Worm (Caenorhabditis elegans): Measurements from ENCODE around the gene C48B4.3.
A peak's percentile ranks its signal among the peaks of the same experiment; 100 is the strongest.

Gene C48B4.3

DNA sequence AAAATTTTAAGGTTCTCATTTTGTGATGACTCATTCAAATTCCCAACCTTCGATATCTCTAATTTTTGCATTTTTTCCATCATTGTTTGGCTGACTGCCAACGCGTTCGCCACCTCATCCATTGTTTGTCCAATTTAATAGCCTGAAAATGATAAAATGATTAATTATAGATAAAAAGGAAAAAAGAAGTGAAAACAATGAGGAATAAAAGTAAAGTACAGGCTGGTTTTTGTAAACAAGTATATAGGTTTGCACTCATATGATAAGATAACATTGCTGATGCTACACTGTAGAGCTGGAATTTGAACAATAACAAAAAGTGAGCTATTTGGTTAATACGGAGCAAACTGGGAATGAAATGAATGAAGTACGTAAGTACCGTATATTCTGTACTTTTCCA, at the start of gene C48B4.3:
TSS of gene C48B4.3 (minus strand) at position 149 of the 400 bp plus-strand sequence.
- TF ChIP-seq fos-1 (tag; optimal IDR thresholded peaks at IDR 0.05) (peak; percentile 5), Y55F3AM.14 (GFP tag; optimal IDR thresholded peaks at IDR 0.05) (no peak)

DNA sequence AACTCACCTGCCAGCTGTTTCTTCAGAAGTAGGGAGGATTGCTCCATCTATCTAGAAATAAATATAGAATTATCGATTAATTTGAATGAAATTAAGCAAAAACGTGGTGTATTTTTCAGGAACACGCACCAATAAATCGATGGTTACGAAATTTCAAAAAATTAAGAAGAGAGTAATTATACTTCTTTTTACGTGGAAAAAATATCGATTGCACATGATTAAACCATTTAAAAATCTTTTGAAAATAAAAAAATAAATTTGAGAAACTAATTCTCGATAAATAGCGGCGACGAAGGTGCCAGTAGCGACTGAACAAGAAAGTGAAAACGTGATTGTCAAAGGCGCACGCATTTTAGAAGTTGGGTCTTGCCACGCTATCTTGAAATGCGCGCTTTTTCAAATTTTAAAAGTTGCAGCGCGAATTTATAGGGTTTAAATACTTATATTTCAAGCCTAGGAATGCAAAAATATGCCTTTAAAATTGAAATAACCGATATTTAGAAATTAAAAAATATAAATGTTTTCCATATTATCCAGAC, 49.0 kb upstream of the C48B4.3 start, which contains the start of gene ubc-7:
TSS of gene ubc-7 (minus strand) at position 51 of the 539 bp plus-strand sequence.
- peak; percentile 39 for TF ChIP-seq snpc-4 (tag; optimal IDR thresholded peaks at IDR 0.05)
- TF ChIP-seq aly-2 (tag; optimal IDR thresholded peaks at IDR 0.05), result no peak
- no peak for TF ChIP-seq nhr-11 (tag; optimal IDR thresholded peaks at IDR 0.05)
- TF ChIP-seq ZK546.5 (tag; optimal IDR thresholded peaks at IDR 0.05), result peak; percentile 26
- TF ChIP-seq lsy-2 (tag; optimal IDR thresholded peaks at IDR 0.05), result peak; percentile 61 to 92
- peak in 1 of 2 experiments; percentile 72 for TF ChIP-seq mdl-1 (tag; optimal IDR thresholded peaks at IDR 0.05)
- peak; percentile 74 for TF ChIP-seq mab-5 (tag; optimal IDR thresholded peaks at IDR 0.05)
- TF ChIP-seq nhr-25 (tag; optimal IDR thresholded peaks at IDR 0.05), result peak; percentile 88
- peak; percentile 50 for TF ChIP-seq fos-1 (tag; optimal IDR thresholded peaks at IDR 0.05)
- TF ChIP-seq C34F6.9 (tag; optimal IDR thresholded peaks at IDR 0.05), result peak; percentile 83
- no peak for TF ChIP-seq nhr-10 (tag; optimal IDR thresholded peaks at IDR 0.05)
- peak; percentile 84 for TF ChIP-seq nhr-21 (tag; optimal IDR thresholded peaks at IDR 0.05)
- peak; percentile 97 for TF ChIP-seq blmp-1 (tag; optimal IDR thresholded peaks at IDR 0.05; ENCODE audit: insufficient read depth)
- peak; percentile 24 for TF ChIP-seq ceh-82 (tag; optimal IDR thresholded peaks at IDR 0.05)
- peak; percentile 98 for TF ChIP-seq gmeb-1 (tag; optimal IDR thresholded peaks at IDR 0.05)
- TF ChIP-seq sma-3 (GFP tag; optimal IDR thresholded peaks at IDR 0.05), result peak; percentile 70
- no peak for TF ChIP-seq alr-1 (tag; optimal IDR thresholded peaks at IDR 0.05)
- peak; percentile 81 for TF ChIP-seq lin-11 (tag; optimal IDR thresholded peaks at IDR 0.05)
- TF ChIP-seq skn-1 (tag; optimal IDR thresholded peaks at IDR 0.05), result peak; percentile 60
- TF ChIP-seq sem-4 (tag; optimal IDR thresholded peaks at IDR 0.05), result peak; percentile 59
- TF ChIP-seq F13H6.1 (tag; optimal IDR thresholded peaks at IDR 0.05), result peak; percentile 64
- no peak for TF ChIP-seq ztf-1 (GFP tag; conservative IDR thresholded peaks at IDR 0.05)
- no peak for TF ChIP-seq dmd-4 (tag; optimal IDR thresholded peaks at IDR 0.05)
- peak; percentile 81 for TF ChIP-seq sma-9 (GFP tag; optimal IDR thresholded peaks at IDR 0.05)
- TF ChIP-seq sma-9 (tag; optimal IDR thresholded peaks at IDR 0.05), result no peak
- TF ChIP-seq nhr-129 (tag; optimal IDR thresholded peaks at IDR 0.05), result peak; percentile 78
- TF ChIP-seq unc-55 (GFP tag; optimal IDR thresholded peaks at IDR 0.05), result peak; percentile 95
- TF ChIP-seq nhr-6 (tag; optimal IDR thresholded peaks at IDR 0.05), result peak; percentile 67
- no peak for TF ChIP-seq egl-27 (tag; optimal IDR thresholded peaks at IDR 0.05)
- peak; percentile 20 for TF ChIP-seq R02D3.7 (tag; optimal IDR thresholded peaks at IDR 0.05)
- peak; percentile 85 for TF ChIP-seq ama-1 (optimal IDR thresholded peaks at IDR 0.05)
- TF ChIP-seq ztf-4 (tag; optimal IDR thresholded peaks at IDR 0.05), result peak; percentile 57
- TF ChIP-seq lin-13 (GFP tag; optimal IDR thresholded peaks at IDR 0.05), result peak; percentile 87
- peak; percentile 85 for TF ChIP-seq crh-2 (tag; optimal IDR thresholded peaks at IDR 0.05)

DNA sequence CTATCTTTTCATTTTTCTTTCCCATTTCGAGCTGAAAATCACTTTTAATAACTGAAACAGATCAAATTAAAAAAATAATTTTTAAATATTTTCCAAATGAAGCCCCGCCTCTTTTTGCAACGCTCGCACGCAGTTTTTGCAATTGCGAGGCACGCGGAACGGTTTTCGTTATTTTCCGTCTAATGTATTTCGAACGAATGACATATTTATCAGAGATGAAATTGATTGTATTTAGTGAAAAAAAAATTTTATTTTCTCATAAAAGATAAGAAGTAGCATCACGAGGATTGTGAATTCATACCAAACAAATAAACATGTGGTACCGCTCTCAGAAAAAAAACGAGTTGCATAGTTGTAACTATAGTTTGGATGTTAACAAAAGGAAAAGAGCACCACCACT, 47.7 kb upstream of the C48B4.3 start, which contains the start of gene rpac-19:
TSS of gene rpac-19 (minus strand) at position 31 of the 400 bp plus-strand sequence.
- TF ChIP-seq gmeb-1 (tag; optimal IDR thresholded peaks at IDR 0.05) (peak; percentile 80), ceh-82 (tag; optimal IDR thresholded peaks at IDR 0.05) (no peak), elt-1 (tag; optimal IDR thresholded peaks at IDR 0.05) (no peak), nhr-6 (tag; optimal IDR thresholded peaks at IDR 0.05) (no peak), mdl-1 (tag; optimal IDR thresholded peaks at IDR 0.05) (no peak), nhr-21 (tag; optimal IDR thresholded peaks at IDR 0.05) (no peak), dmd-4 (tag; optimal IDR thresholded peaks at IDR 0.05) (no peak), nhr-11 (tag; optimal IDR thresholded peaks at IDR 0.05) (no peak), R02D3.7 (tag; optimal IDR thresholded peaks at IDR 0.05) (no peak), peb-1 (tag; optimal IDR thresholded peaks at IDR 0.05) (no peak), C34F6.9 (tag; optimal IDR thresholded peaks at IDR 0.05) (peak; percentile 63), fos-1 (tag; optimal IDR thresholded peaks at IDR 0.05) (peak; percentile 4), egl-27 (tag; optimal IDR thresholded peaks at IDR 0.05) (peak; percentile 6), ztf-11 (tag; optimal IDR thresholded peaks at IDR 0.05) (no peak), skn-1 (tag; optimal IDR thresholded peaks at IDR 0.05) (peak; percentile 66), ZK546.5 (tag; optimal IDR thresholded peaks at IDR 0.05) (no peak), ztf-1 (GFP tag; conservative IDR thresholded peaks at IDR 0.05) (no peak), ama-1 (optimal IDR thresholded peaks at IDR 0.05) (peak; percentile 64), nhr-23 (tag; optimal IDR thresholded peaks at IDR 0.05) (no peak), elt-3 (tag; optimal IDR thresholded peaks at IDR 0.05) (no peak), lin-11 (tag; optimal IDR thresholded peaks at IDR 0.05) (no peak), aly-2 (tag; optimal IDR thresholded peaks at IDR 0.05) (no peak), snpc-4 (tag; optimal IDR thresholded peaks at IDR 0.05) (no peak), ztf-4 (tag; optimal IDR thresholded peaks at IDR 0.05) (peak; percentile 55), nhr-12 (tag; optimal IDR thresholded peaks at IDR 0.05) (no peak), blmp-1 (tag; optimal IDR thresholded peaks at IDR 0.05; ENCODE audit: insufficient read depth) (no peak), lin-39 (tag; optimal IDR thresholded peaks at IDR 0.05) (no peak), lin-13 (GFP tag; optimal IDR thresholded peaks at IDR 0.05) (peak; percentile 72), nhr-10 (tag; optimal IDR thresholded peaks at IDR 0.05) (no peak), nhr-237 (tag; optimal IDR thresholded peaks at IDR 0.05) (peak; percentile 19), Y55F3AM.14 (GFP tag; optimal IDR thresholded peaks at IDR 0.05) (peak; percentile 17), nhr-129 (tag; optimal IDR thresholded peaks at IDR 0.05) (peak; percentile 35), mbf-1 (tag; optimal IDR thresholded peaks at IDR 0.05) (no peak), F13H6.1 (tag; optimal IDR thresholded peaks at IDR 0.05) (peak; percentile 72), sma-3 (GFP tag; optimal IDR thresholded peaks at IDR 0.05) (peak; percentile 85), lsy-2 (tag; optimal IDR thresholded peaks at IDR 0.05) (peak in 1 of 2 experiments; percentile 76), nhr-25 (tag; optimal IDR thresholded peaks at IDR 0.05) (peak; percentile 58), crh-2 (tag; optimal IDR thresholded peaks at IDR 0.05) (peak; percentile 75), zag-1 (tag; optimal IDR thresholded peaks at IDR 0.05) (no peak)
